Worm (Caenorhabditis elegans) whole organism, L3 larva: ENCODE results near the gene C18A11.2.
A peak's percentile ranks its signal among the peaks of the same experiment; 100 is the strongest.

ENCODE experiments used
- R02D3.7 ChIP-seq: fragments of 150-350 bp; optimal IDR thresholded peaks from 2 replicates; lab custom pipeline; 2014; ENCODE audit warnings: missing biosample characterization, missing genetic modification characterization
- ZK546.5 ChIP-seq: sonication (generic microtip); optimal IDR thresholded peaks from 2 replicates; lab custom pipeline; 2017; ENCODE audit warnings: missing biosample characterization, missing genetic modification characterization
- aly-2 ChIP-seq: fragments of 150-350 bp; optimal IDR thresholded peaks from 2 replicates; lab custom pipeline; 2014; ENCODE audit warnings: missing biosample characterization, missing genetic modification characterization
- ama-1 ChIP-seq: fragments of 150-350 bp; optimal IDR thresholded peaks from 2 replicates; lab custom pipeline; 2018
- ceh-16 ChIP-seq: sonication (generic microtip); optimal IDR thresholded peaks from 2 replicates; lab custom pipeline; 2017; ENCODE audit warnings: missing biosample characterization, missing genetic modification characterization
- ceh-28 ChIP-seq: fragments of 150-350 bp; optimal IDR thresholded peaks from 2 replicates; lab custom pipeline; 2014; ENCODE audit warnings: missing biosample characterization, missing genetic modification reagents, missing genetic modification characterization
- ceh-82 ChIP-seq: fragments of 150-350 bp; optimal IDR thresholded peaks from 2 replicates; lab custom pipeline; 2014; ENCODE audit warnings: missing biosample characterization, missing genetic modification characterization
- ceh-9 ChIP-seq: sonication (generic microtip); optimal IDR thresholded peaks from 2 replicates; lab custom pipeline; 2018; ENCODE audit warnings: missing biosample characterization, missing genetic modification characterization
- daf-12 ChIP-seq: fragments of 150-350 bp; optimal IDR thresholded peaks from 2 replicates; lab custom pipeline; 2014; ENCODE audit warnings: missing biosample characterization, missing genetic modification reagents, missing genetic modification characterization
- egl-27 ChIP-seq: sonication (generic microtip); optimal IDR thresholded peaks from 4 replicates; lab custom pipeline; 2017; ENCODE audit warnings: missing biosample characterization, missing genetic modification reagents, missing genetic modification characterization
- egl-5 ChIP-seq: fragments of 150-350 bp; optimal IDR thresholded peaks from 2 replicates; lab custom pipeline; 2017; ENCODE audit warnings: missing biosample characterization, missing genetic modification reagents, missing genetic modification characterization, inconsistent platforms
- elt-1 ChIP-seq: fragments of 150-350 bp; optimal IDR thresholded peaks from 2 replicates; lab custom pipeline; 2014; ENCODE audit warnings: missing biosample characterization, missing genetic modification characterization
- elt-2 ChIP-seq: sonication (generic microtip); optimal IDR thresholded peaks from 2 replicates; lab custom pipeline; 2016; ENCODE audit warnings: missing genetic modification reagents, mild to moderate bottlenecking, missing genetic modification characterization, missing compliant biosample characterization
- elt-3 ChIP-seq, 3 experiments: fragments of 150-350 bp in 1 of 3; sonication (generic microtip) in 2 of 3; optimal IDR thresholded peaks; 2 replicates in 2 of 3; 4 replicates in 1 of 3; lab custom pipeline; 2014 to 2017; ENCODE audit warnings: missing biosample characterization in 3 of 3, missing genetic modification characterization in 3 of 3
- eor-1 ChIP-seq, 2 experiments: fragments of 150-350 bp; optimal IDR thresholded peaks; 2 replicates each; lab custom pipeline; 2014 to 2018; ENCODE audit warnings: missing biosample characterization in 2 of 2, missing genetic modification characterization in 2 of 2
- fkh-10 ChIP-seq: sonication (generic microtip); optimal IDR thresholded peaks from 2 replicates; lab custom pipeline; 2017; ENCODE audit warnings: missing biosample characterization, missing genetic modification reagents, missing genetic modification characterization
- fkh-2 ChIP-seq: fragments of 150-350 bp; optimal IDR thresholded peaks from 2 replicates; lab custom pipeline; 2014; ENCODE audit warnings: missing biosample characterization, missing genetic modification reagents, missing genetic modification characterization
- fos-1 ChIP-seq: fragments of 150-350 bp; optimal IDR thresholded peaks from 2 replicates; lab custom pipeline; 2014; ENCODE audit warnings: missing biosample characterization, missing genetic modification characterization
- hmg-11 ChIP-seq: sonication (generic microtip); optimal IDR thresholded peaks from 2 replicates; lab custom pipeline; 2016; ENCODE audit warnings: missing genetic modification characterization, missing compliant biosample characterization
- jun-1 ChIP-seq: fragments of 150-350 bp; optimal IDR thresholded peaks from 2 replicates; lab custom pipeline; 2014; ENCODE audit warnings: missing biosample characterization, missing genetic modification reagents, missing genetic modification characterization
- lin-15B ChIP-seq: fragments of 150-350 bp; optimal IDR thresholded peaks from 2 replicates; lab custom pipeline; 2014; ENCODE audit warnings: missing biosample characterization, missing genetic modification characterization
- lin-39 ChIP-seq: fragments of 150-350 bp; optimal IDR thresholded peaks from 2 replicates; lab custom pipeline; 2018; ENCODE audit warnings: missing biosample characterization, missing genetic modification reagents, missing genetic modification characterization
- lsy-12 ChIP-seq: sonication (generic microtip); optimal IDR thresholded peaks from 2 replicates; lab custom pipeline; 2016; ENCODE audit warnings: mild to moderate bottlenecking, missing genetic modification characterization, missing compliant biosample characterization
- mdl-1 ChIP-seq: fragments of 150-350 bp; optimal IDR thresholded peaks from 2 replicates; lab custom pipeline; 2014; ENCODE audit warnings: missing biosample characterization, missing genetic modification characterization
- mml-1 ChIP-seq: fragments of 150-350 bp; sonication (generic microtip); optimal IDR thresholded peaks from 3 replicates; lab custom pipeline; 2014; ENCODE audit warnings: missing biosample characterization, missing genetic modification characterization
- nfya-1 ChIP-seq: sonication (generic microtip); optimal IDR thresholded peaks from 2 replicates; lab custom pipeline; 2017; ENCODE audit warnings: missing genetic modification characterization, mild to moderate bottlenecking, missing compliant biosample characterization, antibody characterized with exemption, moderate library complexity; ENCODE audit not compliant: insufficient read depth
- nhr-11 ChIP-seq: fragments of 150-350 bp; optimal IDR thresholded peaks from 2 replicates; lab custom pipeline; 2014; ENCODE audit warnings: missing biosample characterization, missing genetic modification characterization
- nhr-12 ChIP-seq: fragments of 150-350 bp; optimal IDR thresholded peaks from 2 replicates; lab custom pipeline; 2014; ENCODE audit warnings: missing biosample characterization, missing genetic modification characterization
- nhr-23 ChIP-seq: fragments of 150-350 bp; optimal IDR thresholded peaks from 2 replicates; lab custom pipeline; 2014; ENCODE audit warnings: missing biosample characterization, missing genetic modification reagents, missing genetic modification characterization
- nhr-237 ChIP-seq: fragments of 150-350 bp; optimal IDR thresholded peaks from 2 replicates; lab custom pipeline; 2014; ENCODE audit warnings: missing biosample characterization, missing genetic modification characterization
- nhr-25 ChIP-seq: sonication (generic microtip); optimal IDR thresholded peaks from 2 replicates; lab custom pipeline; 2017; ENCODE audit warnings: missing biosample characterization, missing genetic modification characterization
- nhr-28 ChIP-seq: fragments of 150-350 bp; optimal IDR thresholded peaks from 2 replicates; lab custom pipeline; 2014; ENCODE audit warnings: missing biosample characterization, missing genetic modification characterization
- nhr-43 ChIP-seq: sonication (generic microtip); optimal IDR thresholded peaks from 2 replicates; lab custom pipeline; 2016; ENCODE audit warnings: mild to moderate bottlenecking, missing genetic modification characterization, missing compliant biosample characterization; ENCODE audit not compliant: poor library complexity, severe bottlenecking
- nhr-67 ChIP-seq: fragments of 150-350 bp; optimal IDR thresholded peaks from 2 replicates; lab custom pipeline; 2014; ENCODE audit warnings: missing biosample characterization, missing genetic modification characterization
- nhr-76 ChIP-seq: fragments of 150-350 bp; sonication (generic microtip); optimal IDR thresholded peaks from 5 replicates; lab custom pipeline; 2014; ENCODE audit warnings: missing biosample characterization, missing genetic modification characterization
- nhr-77 ChIP-seq: fragments of 150-350 bp; optimal IDR thresholded peaks from 2 replicates; lab custom pipeline; 2014; ENCODE audit warnings: missing biosample characterization, missing genetic modification characterization
- pha-4 ChIP-seq: fragments of 150-350 bp; optimal IDR thresholded peaks from 2 replicates; lab custom pipeline; 2014; ENCODE audit warnings: missing biosample characterization, missing genetic modification reagents, missing genetic modification characterization
- pqm-1 ChIP-seq: fragments of 150-350 bp; optimal IDR thresholded peaks from 2 replicates; lab custom pipeline; 2017; ENCODE audit warnings: missing biosample characterization, missing genetic modification characterization, inconsistent platforms
- sea-2 ChIP-seq: fragments of 150-350 bp; sonication (generic microtip); optimal IDR thresholded peaks from 4 replicates; lab custom pipeline; 2014; ENCODE audit warnings: missing biosample characterization, missing genetic modification reagents, missing genetic modification characterization
- skn-1 ChIP-seq: fragments of 150-350 bp; optimal IDR thresholded peaks from 2 replicates; lab custom pipeline; 2014; ENCODE audit warnings: missing biosample characterization, missing genetic modification characterization
- snpc-4 ChIP-seq: fragments of 150-350 bp; optimal IDR thresholded peaks from 2 replicates; lab custom pipeline; 2014; ENCODE audit warnings: missing biosample characterization, missing genetic modification characterization
- tbx-2 ChIP-seq: sonication (generic microtip); optimal IDR thresholded peaks from 2 replicates; lab custom pipeline; 2016; ENCODE audit warnings: mild to moderate bottlenecking, missing genetic modification characterization, missing compliant biosample characterization
- unc-39 ChIP-seq: sonication (generic microtip); optimal IDR thresholded peaks from 4 replicates; lab custom pipeline; 2017; ENCODE audit warnings: missing biosample characterization, missing genetic modification characterization
- unc-62 ChIP-seq: fragments of 150-350 bp; sonication (generic microtip); optimal IDR thresholded peaks from 4 replicates; lab custom pipeline; 2014; ENCODE audit warnings: missing biosample characterization, missing genetic modification reagents, missing genetic modification characterization
- zag-1 ChIP-seq: fragments of 150-350 bp; optimal IDR thresholded peaks from 2 replicates; lab custom pipeline; 2014; ENCODE audit warnings: missing biosample characterization, missing genetic modification characterization
- ztf-11 ChIP-seq: fragments of 150-350 bp; optimal IDR thresholded peaks from 2 replicates; lab custom pipeline; 2014; ENCODE audit warnings: missing biosample characterization, missing genetic modification characterization
- ztf-4 ChIP-seq: fragments of 150-350 bp; optimal IDR thresholded peaks from 2 replicates; lab custom pipeline; 2014; ENCODE audit warnings: missing biosample characterization, missing genetic modification characterization

C18A11.2 gene

ce11 chrX:8019665-8020064 is 47.7 kb upstream of the C18A11.2 start:
- peak; percentile 69 for TF ChIP-seq ceh-28
- peak; percentile 94 for TF ChIP-seq egl-5 (tag; lab: Kevin White, UChicago)
- no peak for TF ChIP-seq ztf-11 (tag; lab: Kevin White, UChicago)
- peak; percentile 84 for TF ChIP-seq hmg-11 (tag; lab: Kevin White, UChicago)
- TF ChIP-seq elt-3 (tag; optimal IDR thresholded peaks at IDR 0.05; lab: Kevin White, UChicago), result no peak
- no peak for TF ChIP-seq nhr-11 (tag; lab: Kevin White, UChicago)
- peak; percentile 77 for TF ChIP-seq elt-2
- no peak for TF ChIP-seq fkh-2
- peak in 1 of 2 experiments; percentile 14 for TF ChIP-seq eor-1 (tag; optimal IDR thresholded peaks at IDR 0.05; lab: Kevin White, UChicago)
- peak; percentile 91 for TF ChIP-seq jun-1
- TF ChIP-seq lin-39, result peak; percentile 93
- no peak for TF ChIP-seq daf-12 (tag; lab: Kevin White, UChicago)
- no peak for TF ChIP-seq nhr-12 (tag; lab: Kevin White, UChicago)
- TF ChIP-seq nhr-77 (tag; lab: Kevin White, UChicago), result peak; percentile 64
- TF ChIP-seq aly-2 (tag; lab: Kevin White, UChicago), result no peak
- no peak for TF ChIP-seq ceh-9
- no peak for TF ChIP-seq unc-39
- TF ChIP-seq nhr-67 (tag; lab: Kevin White, UChicago), result no peak
- TF ChIP-seq nhr-237, result no peak
- TF ChIP-seq ZK546.5 (tag; lab: Kevin White, UChicago), result no peak
- no peak for TF ChIP-seq sea-2 (GFP tag; lab: Kevin White, UChicago)
- TF ChIP-seq tbx-2 (tag; lab: Kevin White, UChicago), result peak; percentile 55
- no peak for TF ChIP-seq ceh-16 (tag; lab: Kevin White, UChicago)
- TF ChIP-seq mdl-1 (tag; lab: Kevin White, UChicago), result peak; percentile 87
- peak; percentile 89 for TF ChIP-seq lsy-12 (tag; lab: Kevin White, UChicago)
- peak; percentile 47 for TF ChIP-seq nhr-43 (tag; lab: Kevin White, UChicago)
- peak; percentile 11 for TF ChIP-seq nhr-76 (tag; lab: Kevin White, UChicago)
- TF ChIP-seq lin-15B (tag; lab: Kevin White, UChicago), result peak; percentile 10
- peak; percentile 91 for TF ChIP-seq ama-1 (lab: Kevin White, UChicago)
- no peak for TF ChIP-seq R02D3.7 (tag; lab: Kevin White, UChicago)
- TF ChIP-seq skn-1 (tag; lab: Kevin White, UChicago), result peak; percentile 23
- TF ChIP-seq nhr-25, result peak; percentile 66
- peak; percentile 30 for TF ChIP-seq fkh-10 (GFP tag; lab: Kevin White, UChicago)
- peak; percentile 37 for TF ChIP-seq unc-62 (GFP tag; lab: Kevin White, UChicago)
- peak; percentile 63 for TF ChIP-seq pqm-1
- peak; percentile 31 for TF ChIP-seq elt-1 (tag; lab: Kevin White, UChicago)
- no peak for TF ChIP-seq nhr-28
- peak; percentile 89 for TF ChIP-seq nfya-1
- no peak for TF ChIP-seq zag-1 (tag; lab: Kevin White, UChicago)
- no peak for TF ChIP-seq ztf-4 (tag; lab: Kevin White, UChicago)
- peak; percentile 65 for TF ChIP-seq nhr-23 (tag; lab: Kevin White, UChicago)
- no peak for TF ChIP-seq egl-27 (tag; lab: Kevin White, UChicago)
- peak; percentile 98 for TF ChIP-seq pha-4 (tag; lab: Kevin White, UChicago)
- TF ChIP-seq ceh-82 (tag; lab: Kevin White, UChicago), result peak; percentile 30
- TF ChIP-seq fos-1 (tag; lab: Kevin White, UChicago), result no peak
- TF ChIP-seq mml-1 (tag; lab: Kevin White, UChicago), result no peak
- peak; percentile 32 for TF ChIP-seq snpc-4
- TF ChIP-seq, all 47 proteins: peak for 26
